Worm (Caenorhabditis elegans) whole organism, L2 larva: ENCODE measurements around the gene dct-16.

ENCODE experiments used
- C34F6.9 ChIP-seq: fragments of 150-350 bp; optimal IDR thresholded peaks from 2 replicates; lab custom pipeline; 2014; ENCODE audit warnings: missing biosample characterization, missing genetic modification characterization
- F13H6.1 ChIP-seq: sonication (generic microtip); optimal IDR thresholded peaks from 2 replicates; lab custom pipeline; 2016; ENCODE audit warnings: missing genetic modification characterization, missing compliant biosample characterization
- R02D3.7 ChIP-seq: fragments of 150-350 bp; optimal IDR thresholded peaks from 2 replicates; lab custom pipeline; 2014; ENCODE audit warnings: missing biosample characterization, missing genetic modification characterization
- Y55F3AM.14 ChIP-seq: fragments of 200-800 bp; sonication (Bioruptor generic); optimal IDR thresholded peaks from 2 replicates; lab custom pipeline; 2018; ENCODE audit warnings: mild to moderate bottlenecking, missing genetic modification characterization, missing compliant biosample characterization
- ZK546.5 ChIP-seq: sonication (generic microtip); optimal IDR thresholded peaks from 2 replicates; lab custom pipeline; 2017; ENCODE audit warnings: missing biosample characterization, missing genetic modification characterization
- alr-1 ChIP-seq: fragments of 150-350 bp; optimal IDR thresholded peaks from 2 replicates; lab custom pipeline; 2014; ENCODE audit warnings: missing biosample characterization, missing genetic modification characterization
- aly-2 ChIP-seq: fragments of 150-350 bp; optimal IDR thresholded peaks from 2 replicates; lab custom pipeline; 2014; ENCODE audit warnings: missing biosample characterization, missing genetic modification characterization
- ama-1 ChIP-seq: fragments of 150-350 bp; optimal IDR thresholded peaks from 2 replicates; lab custom pipeline; 2018; ENCODE audit warnings: inconsistent platforms
- blmp-1 ChIP-seq: sonication (generic microtip); optimal IDR thresholded peaks from 2 replicates; lab custom pipeline; 2017; ENCODE audit warnings: missing genetic modification characterization, mild to moderate bottlenecking, missing compliant biosample characterization, antibody characterized with exemption, moderate library complexity; ENCODE audit not compliant: insufficient read depth
- ceh-16 ChIP-seq: fragments of 150-350 bp; optimal IDR thresholded peaks from 2 replicates; lab custom pipeline; 2014; ENCODE audit warnings: missing biosample characterization, missing genetic modification characterization
- ceh-82 ChIP-seq: fragments of 150-350 bp; optimal IDR thresholded peaks from 2 replicates; lab custom pipeline; 2014; ENCODE audit warnings: missing biosample characterization, missing genetic modification characterization
- crh-2 ChIP-seq: sonication (generic microtip); optimal IDR thresholded peaks from 2 replicates; lab custom pipeline; 2017; ENCODE audit warnings: missing biosample characterization, missing genetic modification characterization
- dmd-4 ChIP-seq: sonication (generic microtip); optimal IDR thresholded peaks from 2 replicates; lab custom pipeline; 2017; ENCODE audit warnings: missing biosample characterization, missing genetic modification characterization
- egl-27 ChIP-seq: sonication (generic microtip); optimal IDR thresholded peaks from 3 replicates; lab custom pipeline; 2017; ENCODE audit warnings: missing biosample characterization, missing genetic modification reagents, missing genetic modification characterization
- elt-1 ChIP-seq: fragments of 150-350 bp; optimal IDR thresholded peaks from 2 replicates; lab custom pipeline; 2014; ENCODE audit warnings: missing biosample characterization, missing genetic modification characterization
- elt-3 ChIP-seq: sonication (generic microtip); optimal IDR thresholded peaks from 2 replicates; lab custom pipeline; 2017; ENCODE audit warnings: missing biosample characterization, missing genetic modification characterization
- fos-1 ChIP-seq: fragments of 150-350 bp; optimal IDR thresholded peaks from 2 replicates; lab custom pipeline; 2014; ENCODE audit warnings: missing biosample characterization, missing genetic modification characterization
- gmeb-1 ChIP-seq: fragments of 150-350 bp; optimal IDR thresholded peaks from 2 replicates; lab custom pipeline; 2014; ENCODE audit warnings: missing biosample characterization, missing genetic modification characterization
- lin-11 ChIP-seq: fragments of 150-350 bp; sonication (generic microtip); optimal IDR thresholded peaks from 2 replicates; lab custom pipeline; 2014; ENCODE audit warnings: missing biosample characterization, missing genetic modification characterization, inconsistent platforms, mixed read lengths
- lin-13 ChIP-seq: fragments of 150-350 bp; optimal IDR thresholded peaks from 2 replicates; lab custom pipeline; 2014; ENCODE audit warnings: missing biosample characterization, missing genetic modification reagents, missing genetic modification characterization
- lin-39 ChIP-seq: fragments of 150-350 bp; optimal IDR thresholded peaks from 2 replicates; lab custom pipeline; 2014; ENCODE audit warnings: missing biosample characterization, missing genetic modification reagents, missing genetic modification characterization
- lsy-2 ChIP-seq, 2 experiments: fragments of 150-350 bp in 1 of 2; sonication (generic microtip) in 1 of 2; optimal IDR thresholded peaks; 2 replicates each; lab custom pipeline; 2014 to 2017; ENCODE audit warnings: missing biosample characterization in 2 of 2, missing genetic modification characterization in 2 of 2
- mab-5 ChIP-seq: fragments of 150-350 bp; optimal IDR thresholded peaks from 2 replicates; lab custom pipeline; 2014; ENCODE audit warnings: missing biosample characterization, missing genetic modification characterization
- mbf-1 ChIP-seq: sonication (generic microtip); optimal IDR thresholded peaks from 2 replicates; lab custom pipeline; 2017; ENCODE audit warnings: missing biosample characterization, missing genetic modification characterization
- mdl-1 ChIP-seq, 2 experiments: fragments of 150-350 bp in 1 of 2; sonication (generic microtip) in 1 of 2; optimal IDR thresholded peaks; 2 replicates each; lab custom pipeline; 2017; ENCODE audit warnings: missing biosample characterization in 2 of 2, missing genetic modification characterization in 2 of 2
- nhr-10 ChIP-seq: sonication (generic microtip); optimal IDR thresholded peaks from 2 replicates; lab custom pipeline; 2017; ENCODE audit warnings: missing biosample characterization, missing genetic modification characterization
- nhr-11 ChIP-seq: fragments of 150-350 bp; optimal IDR thresholded peaks from 2 replicates; lab custom pipeline; 2014; ENCODE audit warnings: missing biosample characterization, missing genetic modification characterization
- nhr-12 ChIP-seq: fragments of 150-350 bp; optimal IDR thresholded peaks from 2 replicates; lab custom pipeline; 2014; ENCODE audit warnings: missing biosample characterization, missing genetic modification characterization
- nhr-129 ChIP-seq: fragments of 150-350 bp; optimal IDR thresholded peaks from 2 replicates; lab custom pipeline; 2014; ENCODE audit warnings: missing biosample characterization, missing genetic modification characterization
- nhr-21 ChIP-seq: fragments of 150-350 bp; optimal IDR thresholded peaks from 2 replicates; lab custom pipeline; 2014; ENCODE audit warnings: missing biosample characterization, missing genetic modification characterization
- nhr-23 ChIP-seq: fragments of 150-350 bp; optimal IDR thresholded peaks from 2 replicates; lab custom pipeline; 2014; ENCODE audit warnings: missing biosample characterization, missing genetic modification reagents, missing genetic modification characterization
- nhr-237 ChIP-seq: fragments of 150-350 bp; optimal IDR thresholded peaks from 2 replicates; lab custom pipeline; 2014; ENCODE audit warnings: missing biosample characterization, missing genetic modification characterization
- nhr-25 ChIP-seq: fragments of 150-350 bp; sonication (generic microtip); optimal IDR thresholded peaks from 3 replicates; lab custom pipeline; 2014; ENCODE audit warnings: missing biosample characterization, missing genetic modification characterization
- nhr-6 ChIP-seq: fragments of 150-350 bp; optimal IDR thresholded peaks from 2 replicates; lab custom pipeline; 2014; ENCODE audit warnings: missing biosample characterization, missing genetic modification characterization
- nhr-77 ChIP-seq: fragments of 150-350 bp; optimal IDR thresholded peaks from 2 replicates; lab custom pipeline; 2014; ENCODE audit warnings: missing biosample characterization, missing genetic modification characterization
- peb-1 ChIP-seq: fragments of 150-350 bp; optimal IDR thresholded peaks from 2 replicates; lab custom pipeline; 2014; ENCODE audit warnings: missing biosample characterization, missing genetic modification characterization
- sem-4 ChIP-seq: fragments of 150-350 bp; optimal IDR thresholded peaks from 2 replicates; lab custom pipeline; 2014; ENCODE audit warnings: missing biosample characterization, missing genetic modification reagents, missing genetic modification characterization
- skn-1 ChIP-seq: sonication (generic microtip); optimal IDR thresholded peaks from 2 replicates; lab custom pipeline; 2017; ENCODE audit warnings: missing biosample characterization, missing genetic modification characterization
- sma-3 ChIP-seq: sonication (generic microtip); optimal IDR thresholded peaks from 2 replicates; lab custom pipeline; 2016; ENCODE audit warnings: missing genetic modification reagents, missing genetic modification characterization, missing compliant biosample characterization
- sma-9 ChIP-seq, 2 experiments: fragments of 150-350 bp in 1 of 2; sonication (generic microtip) in 1 of 2; optimal IDR thresholded peaks; 2 replicates each; lab custom pipeline; 2014 to 2016; ENCODE audit warnings: missing genetic modification characterization in 2 of 2, mild to moderate bottlenecking in 1 of 2, missing biosample characterization in 1 of 2, missing compliant biosample characterization in 1 of 2, missing genetic modification reagents in 1 of 2, moderate library complexity in 1 of 2
- snpc-4 ChIP-seq: fragments of 150-350 bp; optimal IDR thresholded peaks from 2 replicates; lab custom pipeline; 2014; ENCODE audit warnings: missing biosample characterization, missing genetic modification characterization
- unc-39 ChIP-seq: fragments of 150-350 bp; optimal IDR thresholded peaks from 2 replicates; lab custom pipeline; 2014; ENCODE audit warnings: missing biosample characterization, missing genetic modification characterization
- unc-55 ChIP-seq: fragments of 150-350 bp; sonication (generic microtip); optimal IDR thresholded peaks from 3 replicates; lab custom pipeline; 2014; ENCODE audit warnings: missing biosample characterization, missing genetic modification reagents, missing genetic modification characterization
- unc-62 ChIP-seq: fragments of 150-350 bp; optimal IDR thresholded peaks from 2 replicates; lab custom pipeline; 2014; ENCODE audit warnings: missing biosample characterization, missing genetic modification reagents, missing genetic modification characterization
- zag-1 ChIP-seq: fragments of 150-350 bp; optimal IDR thresholded peaks from 2 replicates; lab custom pipeline; 2014; ENCODE audit warnings: missing biosample characterization, missing genetic modification characterization
- ztf-1 ChIP-seq: fragments of 200-800 bp; sonication (Bioruptor generic); conservative IDR thresholded peaks from 2 replicates; pipeline ENCODE4 v1.3.6; 2022; ENCODE audit warnings: missing genetic modification characterization, missing compliant biosample characterization
- ztf-11 ChIP-seq: sonication (generic microtip); optimal IDR thresholded peaks from 2 replicates; lab custom pipeline; 2017; ENCODE audit warnings: missing biosample characterization, missing genetic modification characterization
- ztf-4 ChIP-seq: fragments of 150-350 bp; optimal IDR thresholded peaks from 2 replicates; lab custom pipeline; 2014; ENCODE audit warnings: missing biosample characterization, missing genetic modification characterization

The dct-16 gene

ce11 chrV:20493271-20494231, 5.3 kb downstream of the dct-16 start, which contains the start of gene B0250.5:
Gene B0250.5, plus strand, starts transcription at chrV:20493924.
- no peak for TF ChIP-seq lin-11
- TF ChIP-seq lsy-2 (tag; optimal IDR thresholded peaks at IDR 0.05; lab: Kevin White, UChicago) = peak; percentile 56 to 66
- TF ChIP-seq unc-62 (GFP tag; lab: Kevin White, UChicago) = no peak
- TF ChIP-seq ama-1 (lab: Kevin White, UChicago) = no peak
- TF ChIP-seq crh-2 (tag; lab: Kevin White, UChicago) = peak; percentile 69
- TF ChIP-seq peb-1 = no peak
- TF ChIP-seq snpc-4 (tag; lab: Kevin White, UChicago) = no peak
- peak; percentile 65 for TF ChIP-seq C34F6.9 (tag; lab: Kevin White, UChicago)
- TF ChIP-seq nhr-6 = no peak
- TF ChIP-seq fos-1 (tag; lab: Kevin White, UChicago) = no peak
- TF ChIP-seq lin-39 (tag; lab: Kevin White, UChicago) = no peak
- TF ChIP-seq Y55F3AM.14 (GFP tag; lab: Kevin White, UChicago) = no peak
- TF ChIP-seq aly-2 (tag; lab: Kevin White, UChicago) = no peak
- TF ChIP-seq mab-5 (tag; lab: Kevin White, UChicago) = no peak
- no peak for TF ChIP-seq nhr-10 (tag; lab: Kevin White, UChicago)
- no peak for TF ChIP-seq ztf-1
- no peak for TF ChIP-seq skn-1 (tag; lab: Kevin White, UChicago)
- TF ChIP-seq R02D3.7 (tag; lab: Kevin White, UChicago) = no peak
- TF ChIP-seq elt-3 (tag; lab: Kevin White, UChicago) = no peak
- no peak for TF ChIP-seq zag-1
- peak; percentile 10 for TF ChIP-seq F13H6.1
- TF ChIP-seq nhr-12 = no peak
- peak; percentile 37 for TF ChIP-seq sma-3 (GFP tag; lab: Kevin White, UChicago)
- TF ChIP-seq sem-4 (tag; lab: Kevin White, UChicago) = no peak
- TF ChIP-seq nhr-11 (tag; lab: Kevin White, UChicago) = no peak
- TF ChIP-seq nhr-25 (tag; lab: Kevin White, UChicago) = peak; percentile 21
- no peak for TF ChIP-seq elt-1 (tag; lab: Kevin White, UChicago)
- TF ChIP-seq ceh-16 (tag; lab: Kevin White, UChicago) = no peak
- no peak for TF ChIP-seq mbf-1 (tag; lab: Kevin White, UChicago)
- TF ChIP-seq blmp-1 = no peak
- no peak for TF ChIP-seq unc-39 (tag; lab: Kevin White, UChicago)
- TF ChIP-seq nhr-23 = no peak
- TF ChIP-seq gmeb-1 (tag; lab: Kevin White, UChicago) = peak; percentile 20
- no peak for TF ChIP-seq alr-1 (tag; lab: Kevin White, UChicago)
- TF ChIP-seq nhr-129 (tag; lab: Kevin White, UChicago) = no peak
- TF ChIP-seq nhr-77 = no peak
- TF ChIP-seq ztf-4 (tag; lab: Kevin White, UChicago) = no peak
- TF ChIP-seq sma-9 (GFP tag; optimal IDR thresholded peaks at IDR 0.05; lab: Kevin White, UChicago) = no peak
- TF ChIP-seq sma-9 (tag; optimal IDR thresholded peaks at IDR 0.05; lab: Kevin White, UChicago) = no peak
- TF ChIP-seq mdl-1 (tag; optimal IDR thresholded peaks at IDR 0.05; lab: Kevin White, UChicago) = no peak
- no peak for TF ChIP-seq nhr-21 (tag; lab: Kevin White, UChicago)
- peak; percentile 70 for TF ChIP-seq unc-55 (GFP tag; lab: Kevin White, UChicago)
- TF ChIP-seq nhr-237 (tag; lab: Kevin White, UChicago) = no peak
- TF ChIP-seq egl-27 = no peak
- TF ChIP-seq ztf-11 = no peak
- TF ChIP-seq dmd-4 = no peak
- TF ChIP-seq ceh-82 (tag; lab: Kevin White, UChicago) = no peak
- TF ChIP-seq ZK546.5 (tag; lab: Kevin White, UChicago) = no peak
- TF ChIP-seq lin-13 (GFP tag; lab: Kevin White, UChicago) = peak; percentile 13
